Worm (Caenorhabditis elegans): ENCODE measurements around the gene Y17G7B.20.
A peak's percentile ranks its signal among the peaks of the same experiment; 100 is the strongest.

Y17G7B.20 gene

ce11 chrII:11980110-11980509, 466 bp upstream of the Y17G7B.20 start (continued):
- TF ChIP-seq ceh-31 (tag; optimal IDR thresholded peaks at IDR 0.05) (peak; percentile 83), ztf-16 (tag; optimal IDR thresholded peaks at IDR 0.05) (peak; percentile 24)

DNA sequence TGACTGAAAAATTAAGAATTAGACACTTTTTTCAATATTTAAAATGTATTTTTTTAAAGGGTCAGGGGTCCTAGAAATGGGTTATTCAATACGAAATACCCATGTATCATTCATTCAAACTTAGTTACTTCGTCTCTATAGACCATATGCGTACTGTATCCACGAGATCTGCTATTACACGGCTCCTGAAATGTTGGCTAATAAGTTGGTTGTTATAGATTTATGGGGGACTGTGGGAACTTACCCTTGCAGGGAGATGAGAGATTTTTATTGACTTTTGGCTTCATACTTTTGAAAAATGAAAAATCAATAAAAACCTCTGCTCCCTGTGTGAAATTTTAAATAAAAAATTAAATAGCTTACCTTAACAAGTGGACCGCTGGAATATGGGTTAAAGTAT, 724 bp downstream of the Y17G7B.20 start:
- TF ChIP-seq npax-4 (tag; optimal IDR thresholded peaks at IDR 0.05) (no peak), ceh-48 (tag; optimal IDR thresholded peaks at IDR 0.05) (no peak), madf-2 (tag; optimal IDR thresholded peaks at IDR 0.05) (no peak), unc-3 (GFP tag; conservative IDR thresholded peaks at IDR 0.05) (no peak), unc-3 (tag; optimal IDR thresholded peaks at IDR 0.05) (no peak), ceh-19 (GFP tag; optimal IDR thresholded peaks at IDR 0.05) (no peak), ets-4 (tag; optimal IDR thresholded peaks at IDR 0.05) (no peak), ceh-9 (tag; optimal IDR thresholded peaks at IDR 0.05) (no peak), T23F11.4 (GFP tag; optimal IDR thresholded peaks at IDR 0.05) (no peak), zip-5 (tag; optimal IDR thresholded peaks at IDR 0.05) (no peak), sox-4 (tag; optimal IDR thresholded peaks at IDR 0.05) (no peak), pag-3 (tag; optimal IDR thresholded peaks at IDR 0.05; ENCODE audit: borderline replicate concordance) (no peak), ref-2 (tag; optimal IDR thresholded peaks at IDR 0.05) (no peak), pha-4 (tag; optimal IDR thresholded peaks at IDR 0.05) (no peak), nhr-232 (tag; optimal IDR thresholded peaks at IDR 0.05) (no peak), sdc-2 (tag; optimal IDR thresholded peaks at IDR 0.05) (no peak)

DNA sequence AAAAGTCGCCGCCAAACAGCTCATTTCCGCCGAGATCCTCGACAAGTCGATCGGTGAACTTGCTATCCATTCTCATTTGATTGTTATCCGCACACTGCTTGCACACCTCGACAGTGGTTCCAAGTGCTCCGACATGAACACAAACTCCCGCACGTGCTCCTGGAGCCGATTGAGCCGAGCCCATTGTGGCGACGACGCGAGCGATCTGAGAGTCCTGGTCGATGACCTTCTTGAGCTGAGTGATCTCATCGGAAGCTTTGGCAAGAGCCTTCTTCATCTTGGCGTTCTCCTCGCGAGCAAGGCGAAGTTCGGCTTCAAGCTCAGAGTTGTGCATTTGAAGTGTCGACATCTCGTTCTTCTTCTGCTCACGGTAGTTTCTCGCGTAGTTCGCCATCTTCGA, 1.2 kb downstream of the Y17G7B.20 start:
- no peak for TF ChIP-seq ceh-9 (tag; optimal IDR thresholded peaks at IDR 0.05)
- TF ChIP-seq nhr-11 (tag; optimal IDR thresholded peaks at IDR 0.05), result no peak
- TF ChIP-seq dve-1 (tag; optimal IDR thresholded peaks at IDR 0.05), result no peak
- TF ChIP-seq odd-2 (tag; optimal IDR thresholded peaks at IDR 0.05), result no peak
- TF ChIP-seq C38D4.7 (GFP tag; optimal IDR thresholded peaks at IDR 0.05), result no peak
- no peak for TF ChIP-seq pat-9 (tag; optimal IDR thresholded peaks at IDR 0.05)
- no peak for TF ChIP-seq che-1 (tag; optimal IDR thresholded peaks at IDR 0.05)
- no peak for TF ChIP-seq unc-55 (GFP tag; optimal IDR thresholded peaks at IDR 0.05)
- no peak for TF ChIP-seq ceh-2 (tag; optimal IDR thresholded peaks at IDR 0.05)
- TF ChIP-seq ceh-30 (tag; optimal IDR thresholded peaks at IDR 0.05), result no peak

DNA sequence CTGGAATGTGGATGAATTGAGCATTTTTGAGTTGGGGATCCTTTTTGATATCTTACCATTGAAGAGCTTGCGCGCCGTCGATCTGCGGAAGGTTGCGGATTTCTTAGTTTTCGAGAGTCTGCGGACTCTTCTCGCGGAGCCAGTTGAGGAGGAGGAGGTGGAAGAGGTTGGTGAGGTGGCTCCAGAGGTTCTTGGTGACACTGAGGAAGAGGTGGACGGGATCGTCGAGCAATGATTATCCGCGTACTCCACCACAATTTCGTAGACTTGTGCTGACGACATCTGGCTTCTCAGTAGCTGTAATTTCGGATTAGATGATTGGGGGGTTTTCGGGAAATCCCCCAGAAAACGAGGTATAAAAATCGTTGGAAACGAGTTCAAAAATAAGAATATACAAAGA, 2.3 kb downstream of the Y17G7B.20 start, which contains the start of gene Y17G7B.21:
Gene Y17G7B.21, minus strand, starts transcription at position 299 of the 400 bp plus-strand sequence.
- peak; percentile 73 for TF ChIP-seq ama-1 (optimal IDR thresholded peaks at IDR 0.05)
- no peak for TF ChIP-seq ceh-14 (tag; optimal IDR thresholded peaks at IDR 0.05)
- TF ChIP-seq hlh-6 (tag; optimal IDR thresholded peaks at IDR 0.05), result peak; percentile 23
- no peak for TF ChIP-seq elt-2 (tag; optimal IDR thresholded peaks at IDR 0.05)
- no peak for TF ChIP-seq pat-9 (tag; optimal IDR thresholded peaks at IDR 0.05)
- TF ChIP-seq pha-4 (tag; optimal IDR thresholded peaks at IDR 0.05), result no peak
- TF ChIP-seq tbx-7 (tag; optimal IDR thresholded peaks at IDR 0.05), result no peak
- no peak for TF ChIP-seq pax-1 (tag; optimal IDR thresholded peaks at IDR 0.05)
- TF ChIP-seq mec-3 (tag; optimal IDR thresholded peaks at IDR 0.05; ENCODE audit: borderline replicate concordance), result no peak
- TF ChIP-seq npax-4 (tag; optimal IDR thresholded peaks at IDR 0.05), result no peak
- TF ChIP-seq ceh-45 (GFP tag; IDR thresholded peaks at IDR 0.05), result no peak
- peak; percentile 33 for TF ChIP-seq C08G9.2 (tag; optimal IDR thresholded peaks at IDR 0.05)
- no peak for TF ChIP-seq hlh-30 (tag; optimal IDR thresholded peaks at IDR 0.05; ENCODE audit: insufficient read depth)
- TF ChIP-seq unc-3 (GFP tag; conservative IDR thresholded peaks at IDR 0.05), result no peak
- no peak for TF ChIP-seq unc-3 (tag; optimal IDR thresholded peaks at IDR 0.05)
- TF ChIP-seq sdc-2 (tag; optimal IDR thresholded peaks at IDR 0.05), result no peak
- TF ChIP-seq sox-2 (GFP tag; IDR thresholded peaks at IDR 0.05), result no peak
- TF ChIP-seq gmeb-2 (tag; optimal IDR thresholded peaks at IDR 0.05), result no peak
- no peak for TF ChIP-seq fax-1 (tag; optimal IDR thresholded peaks at IDR 0.05)
- no peak for TF ChIP-seq nhr-11 (tag; optimal IDR thresholded peaks at IDR 0.05)
